Fruit fly (Drosophila melanogaster) S2 (cell line): ENCODE data around the gene YL-1.
A peak's percentile ranks its signal among the peaks of the same experiment; 100 is the strongest.

Experiments used
- CG8478 ChIP-seq: fragments of >200 bp; optimal IDR thresholded peaks from 2 replicates; lab custom pipeline; 2018
- CTCF ChIP-seq, 2 experiments: fragments of >200 bp; optimal IDR thresholded peaks; 2 replicates each; lab custom pipeline; 2018

DNA sequence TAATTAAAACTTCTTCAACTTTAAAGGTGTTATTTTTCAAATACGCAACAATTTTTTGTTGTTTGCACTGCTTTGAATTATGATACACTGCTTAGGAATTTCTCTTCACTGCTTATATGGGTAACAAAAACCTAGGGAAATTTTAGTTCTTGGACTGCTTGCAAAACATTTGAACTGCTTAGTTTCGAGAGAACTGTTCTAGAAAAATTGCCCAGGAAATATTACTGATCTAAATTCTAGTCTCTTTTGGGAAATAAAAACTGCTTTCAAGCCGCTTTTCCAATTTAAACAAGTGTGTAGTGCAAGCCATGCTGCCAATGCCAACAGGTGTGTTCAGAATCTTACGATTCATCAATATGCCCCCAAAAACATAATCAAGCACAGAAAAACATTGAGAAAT, 5.8 kb upstream of the YL-1 start:
- TF ChIP-seq CG8478 (lab: Kevin White, UChicago) (no peak), CTCF (optimal IDR thresholded peaks at IDR 0.05; lab: Kevin White, UChicago) (peak; percentile 1 to 59)
